Worm (Caenorhabditis elegans): ENCODE data around the gene Y51B9A.7.

Gene Y51B9A.7

DNA sequence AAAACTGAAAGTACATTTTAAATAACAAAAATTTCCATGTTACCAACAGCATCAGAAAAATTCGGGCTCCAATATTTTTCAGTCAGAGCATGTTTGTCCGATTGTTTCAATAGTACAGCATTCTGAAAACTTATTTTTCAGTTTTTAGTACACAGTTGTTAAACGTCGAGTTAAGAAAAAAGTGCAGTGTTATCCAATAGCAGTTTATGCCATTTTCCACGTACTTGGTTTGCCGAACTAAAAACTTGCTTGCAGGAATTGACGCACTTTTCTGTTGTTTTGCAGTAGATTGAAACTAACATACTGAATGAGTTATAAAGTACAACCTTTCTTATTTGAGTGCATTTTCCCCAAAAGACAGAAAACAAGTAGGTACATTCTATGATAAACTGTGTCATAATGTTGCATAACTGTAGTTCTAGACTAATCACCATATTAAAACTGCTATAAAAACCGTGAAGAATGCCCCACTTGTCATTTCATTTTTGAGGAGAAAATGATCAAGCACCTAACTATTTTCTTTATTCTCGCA, 1.4 kb upstream of the Y51B9A.7 start, which contains the start of the genes Y51B9A.14 and Y51B9A.8:
Y51B9A.14 (minus strand) TSS at position 101 of the 532 bp plus-strand sequence.
Y51B9A.8 (plus strand) TSS at position 482 of the 532 bp plus-strand sequence.
- TF ChIP-seq grh-1 (GFP tag; IDR thresholded peaks at IDR 0.05), result no peak
- TF ChIP-seq F16B12.6 (tag; optimal IDR thresholded peaks at IDR 0.05), result no peak
- TF ChIP-seq fkh-8 (tag; optimal IDR thresholded peaks at IDR 0.05), result no peak
- TF ChIP-seq unc-30 (tag; optimal IDR thresholded peaks at IDR 0.05), result no peak
- no peak for TF ChIP-seq nhr-85 (tag)
- no peak for TF ChIP-seq zag-1 (tag; optimal IDR thresholded peaks at IDR 0.05)

DNA sequence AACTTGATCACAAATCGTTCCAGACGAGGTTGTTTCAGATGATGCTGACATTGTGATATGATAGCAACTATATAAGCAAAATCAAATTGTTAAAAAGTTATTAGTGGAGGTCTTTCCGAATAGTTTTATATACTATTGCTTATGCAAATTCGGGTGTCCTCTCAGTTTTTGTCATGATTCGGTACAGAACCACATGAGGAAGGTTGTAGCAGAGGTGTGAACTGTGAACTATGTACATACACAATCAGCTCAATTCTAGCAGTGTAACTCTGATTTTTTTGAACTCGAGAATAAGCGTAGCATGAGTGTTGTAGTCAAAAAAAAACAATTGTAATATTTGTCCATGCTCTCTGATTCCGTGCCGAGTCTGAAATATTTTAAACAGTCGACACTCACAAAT, 3.2 kb downstream of the Y51B9A.7 start, which contains the start of gene Y51B9A.6:
Y51B9A.6 (minus strand) TSS at position 101 of the 400 bp plus-strand sequence.
- TF ChIP-seq nhr-84 (tag; optimal IDR thresholded peaks at IDR 0.05) (no peak), nhr-237 (tag; optimal IDR thresholded peaks at IDR 0.05) (no peak), hlh-17 (GFP tag; optimal IDR thresholded peaks at IDR 0.05; ENCODE audit: borderline replicate concordance) (no peak), efl-1 (optimal IDR thresholded peaks at IDR 0.05) (no peak), efl-1 (GFP tag; optimal IDR thresholded peaks at IDR 0.05 in 1 of 2) (peak in 1 of 2 experiments; percentile 58)

DNA sequence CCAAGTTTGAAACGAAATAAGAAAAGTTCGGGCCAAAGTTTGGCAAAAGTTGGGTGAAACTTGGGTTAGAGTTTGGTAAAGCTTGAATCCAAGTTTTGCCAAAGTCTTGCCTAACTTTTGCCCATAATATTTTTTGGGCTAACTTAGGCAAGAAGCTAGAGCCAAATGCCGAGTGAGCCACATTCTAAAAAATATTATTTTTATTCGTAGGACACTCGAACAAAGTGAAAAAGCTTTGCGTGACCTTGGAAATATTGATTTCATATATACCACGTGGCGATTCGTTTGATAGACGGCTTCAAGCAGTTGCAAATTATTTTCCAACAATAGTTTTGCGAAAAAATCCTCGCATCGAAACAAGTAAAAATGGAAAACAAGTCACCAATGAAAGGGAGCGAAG, 4.0 kb downstream of the Y51B9A.7 start, which contains the start of gene Y51B9A.5:
Y51B9A.5 (plus strand) TSS at position 301 of the 400 bp plus-strand sequence.
- no peak for TF ChIP-seq unc-30 (tag; optimal IDR thresholded peaks at IDR 0.05)
- no peak for TF ChIP-seq zag-1 (tag; optimal IDR thresholded peaks at IDR 0.05)
- no peak for TF ChIP-seq pag-3 (tag; optimal IDR thresholded peaks at IDR 0.05; ENCODE audit: borderline replicate concordance, insufficient read depth)
- TF ChIP-seq ceh-82 (tag; optimal IDR thresholded peaks at IDR 0.05), result no peak
- no peak for TF ChIP-seq ama-1 (optimal IDR thresholded peaks at IDR 0.05)
- no peak for TF ChIP-seq nhr-76 (tag; optimal IDR thresholded peaks at IDR 0.05)
- TF ChIP-seq pax-3 (tag; optimal IDR thresholded peaks at IDR 0.05), result no peak
- TF ChIP-seq tbx-2 (tag; optimal IDR thresholded peaks at IDR 0.05), result no peak
- no peak for TF ChIP-seq nhr-28 (tag; optimal IDR thresholded peaks at IDR 0.05)
- no peak for TF ChIP-seq jun-1 (tag; optimal IDR thresholded peaks at IDR 0.05)
- no peak for TF ChIP-seq lin-35 (GFP tag; optimal IDR thresholded peaks at IDR 0.05)
- no peak for TF ChIP-seq unc-86 (tag; optimal IDR thresholded peaks at IDR 0.05)
- no peak for TF ChIP-seq hpl-2 (GFP tag; optimal IDR thresholded peaks at IDR 0.05)
- TF ChIP-seq nhr-71 (tag; optimal IDR thresholded peaks at IDR 0.05), result no peak
- no peak for TF ChIP-seq mef-2 (tag; optimal IDR thresholded peaks at IDR 0.05)

DNA sequence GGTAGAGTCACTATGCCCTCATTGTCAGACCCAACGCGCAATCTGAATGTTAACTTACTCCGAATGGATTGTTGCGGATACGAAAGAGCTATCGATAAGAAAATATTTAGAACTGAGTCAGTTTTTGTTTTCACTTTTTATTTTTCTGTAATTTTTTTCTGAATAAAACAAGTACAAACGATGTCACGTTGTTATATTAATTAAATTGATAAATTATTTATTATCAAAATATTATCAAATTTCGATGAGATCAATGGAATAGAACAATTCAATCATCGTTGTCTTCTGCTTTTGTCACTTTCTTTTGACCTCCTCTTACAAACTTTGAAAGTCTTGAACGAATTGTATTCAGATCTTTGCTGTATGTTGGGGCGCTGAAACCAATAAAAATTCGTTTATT, 7.2 kb downstream of the Y51B9A.7 start, which contains the start of gene mpz-6:
mpz-6 (minus strand) TSS at position 101 of the 400 bp plus-strand sequence.
- TF ChIP-seq mef-2 (tag; optimal IDR thresholded peaks at IDR 0.05) (no peak), vab-15 (tag; optimal IDR thresholded peaks at IDR 0.05) (no peak), tbx-2 (tag; optimal IDR thresholded peaks at IDR 0.05) (no peak), rnt-1 (tag; optimal IDR thresholded peaks at IDR 0.05) (no peak), aha-1 (tag; optimal IDR thresholded peaks at IDR 0.05) (no peak), ama-1 (optimal IDR thresholded peaks at IDR 0.05) (no peak), efl-3 (GFP tag; optimal IDR thresholded peaks at IDR 0.05) (no peak)

DNA sequence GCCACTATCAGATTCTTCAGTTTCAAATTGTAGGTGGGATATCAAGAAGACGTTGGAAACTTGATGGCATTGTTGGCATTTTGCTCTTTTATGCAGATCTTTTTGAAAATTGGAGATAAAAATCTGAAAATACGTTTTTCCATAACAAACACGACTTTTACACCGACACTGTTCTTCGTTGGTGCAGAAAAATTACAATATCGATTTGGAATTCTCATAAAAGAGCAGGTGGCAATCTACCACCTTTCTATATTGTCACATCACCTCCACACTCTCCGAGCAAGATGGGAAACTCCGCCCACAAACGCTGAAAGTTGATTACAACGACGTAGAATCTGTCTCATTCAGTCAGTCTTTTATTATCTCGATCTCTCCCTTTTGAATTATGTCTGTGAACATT, 7.6 kb downstream of the Y51B9A.7 start, which contains the start of gene arrd-2:
arrd-2 (plus strand) TSS at position 301 of the 400 bp plus-strand sequence.
- TF ChIP-seq jun-1 (tag; optimal IDR thresholded peaks at IDR 0.05), result no peak
- no peak for TF ChIP-seq nhr-20 (tag; optimal IDR thresholded peaks at IDR 0.05)
- TF ChIP-seq vab-15 (tag; optimal IDR thresholded peaks at IDR 0.05), result no peak
- TF ChIP-seq ces-1 (GFP tag; optimal IDR thresholded peaks at IDR 0.05), result no peak
- no peak for TF ChIP-seq xbp-1 (tag; optimal IDR thresholded peaks at IDR 0.05)
- no peak for TF ChIP-seq nhr-90 (tag; optimal IDR thresholded peaks at IDR 0.05; ENCODE audit: poor library complexity)
- TF ChIP-seq fkh-8 (tag; optimal IDR thresholded peaks at IDR 0.05), result no peak

DNA sequence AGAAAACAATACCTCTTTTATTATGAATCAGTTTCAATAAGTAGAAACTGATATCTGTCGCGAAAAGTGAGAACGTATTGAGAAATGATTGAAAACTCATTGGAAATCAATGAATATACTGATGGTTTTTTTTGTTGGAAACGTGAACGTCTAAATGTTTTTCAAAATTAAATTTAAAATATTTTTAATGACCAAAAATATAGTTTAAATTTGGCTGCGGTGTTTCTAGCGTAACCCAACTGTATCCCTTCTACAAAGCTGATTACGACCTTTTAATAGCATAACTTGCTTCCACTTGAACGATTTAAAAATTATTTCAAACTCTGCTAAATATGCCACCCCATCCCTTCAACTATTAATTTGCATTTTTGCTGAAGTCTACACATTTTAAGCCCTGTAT, 11.7 kb downstream of the Y51B9A.7 start, which contains the start of gene M176.9:
M176.9 (minus strand) TSS at position 101 of the 400 bp plus-strand sequence.
- TF ChIP-seq vab-15 (tag; optimal IDR thresholded peaks at IDR 0.05), result no peak
- no peak for TF ChIP-seq fkh-4 (tag; optimal IDR thresholded peaks at IDR 0.05; ENCODE audit: borderline replicate concordance)
- no peak for TF ChIP-seq lin-15B (tag; optimal IDR thresholded peaks at IDR 0.05)
- no peak for TF ChIP-seq lin-13 (GFP tag; optimal IDR thresholded peaks at IDR 0.05)
- TF ChIP-seq aly-2 (tag; optimal IDR thresholded peaks at IDR 0.05), result no peak
- TF ChIP-seq dpl-1 (GFP tag; optimal IDR thresholded peaks at IDR 0.05), result no peak
- TF ChIP-seq fkh-8 (tag; optimal IDR thresholded peaks at IDR 0.05), result no peak
- no peak for TF ChIP-seq lsy-2 (tag; optimal IDR thresholded peaks at IDR 0.05)
- TF ChIP-seq hpl-2 (GFP tag; optimal IDR thresholded peaks at IDR 0.05), result no peak
- no peak for TF ChIP-seq ceh-90 (tag; optimal IDR thresholded peaks at IDR 0.05)
- no peak for TF ChIP-seq hlh-4 (tag; optimal IDR thresholded peaks at IDR 0.05)
- no peak for TF ChIP-seq nhr-84 (tag; optimal IDR thresholded peaks at IDR 0.05)
- no peak for TF ChIP-seq mep-1 (tag; optimal IDR thresholded peaks at IDR 0.05)
- TF ChIP-seq rnt-1 (tag; optimal IDR thresholded peaks at IDR 0.05), result no peak
- no peak for TF ChIP-seq nhr-19 (GFP tag; conservative IDR thresholded peaks at IDR 0.05)
- TF ChIP-seq xbp-1 (tag; optimal IDR thresholded peaks at IDR 0.05), result no peak
- no peak for TF ChIP-seq ceh-63 (GFP tag; optimal IDR thresholded peaks at IDR 0.05)

All from whole organism, L1 larva.